Fruit fly (Drosophila melanogaster): Measurements from ENCODE around the gene CG13995.

DNA sequence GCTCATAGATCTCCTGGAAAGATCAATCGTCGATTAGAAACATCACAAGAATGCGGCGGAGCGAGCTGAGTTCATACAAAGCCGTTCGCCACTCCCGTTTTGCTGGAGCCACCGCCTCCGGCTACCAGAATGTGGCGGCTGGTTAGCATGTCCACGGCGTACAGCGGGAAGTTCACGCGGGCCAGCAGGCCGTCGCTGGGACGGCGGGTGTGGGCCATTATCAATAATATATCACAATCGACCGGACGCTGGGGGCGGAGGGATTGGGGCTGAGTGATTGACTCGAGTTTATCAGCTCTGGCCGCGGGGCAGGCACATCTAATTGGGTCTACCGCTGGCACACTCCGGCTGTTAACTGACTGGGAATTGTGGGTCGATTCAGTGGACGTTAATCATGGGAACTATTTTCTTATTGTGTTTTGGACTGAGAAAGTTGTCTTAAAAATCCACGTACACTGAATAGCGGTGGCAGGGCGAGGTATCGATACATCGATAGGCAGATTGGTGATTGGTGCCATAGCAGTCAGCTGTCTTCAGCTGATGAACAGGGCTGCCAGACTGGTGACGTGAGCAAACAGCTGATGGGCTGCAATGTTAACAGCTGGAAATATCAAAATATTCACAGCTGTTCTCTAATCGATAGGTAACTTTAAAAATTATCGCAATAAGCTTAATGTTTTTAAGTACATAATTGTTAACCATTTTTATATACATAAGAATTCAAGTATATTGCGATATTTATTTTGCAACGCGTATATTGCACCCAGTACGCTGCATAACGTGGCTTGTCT lies 44.6 kb downstream of the CG13995 start, which contains the start of gene CG9175:
- TF ChIP-seq CG8478 (optimal IDR thresholded peaks at IDR 0.05) (no peak), CTCF (optimal IDR thresholded peaks at IDR 0.05) (peak; percentile 0 to 37)
